Worm (Caenorhabditis elegans) whole organism, L3 larva: Measurements from ENCODE around the gene M01B2.13.

Source experiments
- ZK546.5 ChIP-seq: sonication (generic microtip); optimal IDR thresholded peaks from 2 replicates; lab custom pipeline; 2017; ENCODE audit warnings: missing biosample characterization, missing genetic modification characterization
- ama-1 ChIP-seq: fragments of 150-350 bp; optimal IDR thresholded peaks from 2 replicates; lab custom pipeline; 2018
- ceh-82 ChIP-seq: fragments of 150-350 bp; optimal IDR thresholded peaks from 2 replicates; lab custom pipeline; 2014; ENCODE audit warnings: missing biosample characterization, missing genetic modification characterization
- lin-15B ChIP-seq: fragments of 150-350 bp; optimal IDR thresholded peaks from 2 replicates; lab custom pipeline; 2014; ENCODE audit warnings: missing biosample characterization, missing genetic modification characterization
- nhr-76 ChIP-seq: fragments of 150-350 bp; sonication (generic microtip); optimal IDR thresholded peaks from 5 replicates; lab custom pipeline; 2014; ENCODE audit warnings: missing biosample characterization, missing genetic modification characterization

DNA sequence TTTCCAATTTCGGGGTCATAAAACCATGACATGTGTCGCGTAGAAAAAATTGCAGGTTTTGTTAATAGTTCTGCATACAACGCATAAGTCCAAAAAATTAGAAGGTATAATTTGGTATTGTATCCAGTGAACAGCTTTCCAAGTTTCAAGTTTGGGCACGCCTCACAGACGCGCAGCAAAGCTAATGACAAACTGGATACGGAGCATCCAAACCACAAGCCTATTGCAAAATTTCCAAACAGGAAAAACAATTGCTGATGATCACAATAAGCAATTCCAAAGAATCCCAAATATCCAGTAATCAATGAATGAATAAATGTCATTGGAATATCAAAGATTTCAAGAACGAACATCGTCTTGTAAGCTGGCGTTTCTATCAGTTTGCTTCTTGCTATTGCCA, 47.8 kb upstream of the M01B2.13 start:
- no peak for TF ChIP-seq ceh-82 (tag; lab: Kevin White, UChicago)
- no peak for TF ChIP-seq ama-1
- TF ChIP-seq nhr-76 (tag; lab: Kevin White, UChicago): no peak
- TF ChIP-seq lin-15B (tag; lab: Kevin White, UChicago): no peak
- TF ChIP-seq ZK546.5 (tag; lab: Kevin White, UChicago): no peak
